Worm (Caenorhabditis elegans): ENCODE measurements around the gene gcp-2.2.

ce11 chrX:11489830-11490229 is 47.7 kb upstream of the gcp-2.2 start, which contains the start of gene spp-21:
- TF ChIP-seq him-1 (tag; optimal IDR thresholded peaks at IDR 0.05) (no peak), dao-5 (tag; optimal IDR thresholded peaks at IDR 0.05) (no peak), W03F9.2 (tag; optimal IDR thresholded peaks at IDR 0.05) (no peak)

Measured in whole organism, L4/young adult.